Worm (Caenorhabditis elegans): ENCODE measurements around the gene nhr-134.

- TF ChIP-seq ama-1 (optimal IDR thresholded peaks at IDR 0.05) = no peak
- TF ChIP-seq mxl-2 (GFP tag; conservative IDR thresholded peaks at IDR 0.05) = no peak
- no peak for TF ChIP-seq unc-130 (GFP tag; optimal IDR thresholded peaks at IDR 0.05)
- TF ChIP-seq spr-3 (GFP tag; optimal IDR thresholded peaks at IDR 0.05) = no peak
- TF ChIP-seq unc-62 (GFP tag; optimal IDR thresholded peaks at IDR 0.05 in 1 of 2) = no peak
- TF ChIP-seq unc-62 (tag; optimal IDR thresholded peaks at IDR 0.05) = no peak
- no peak for TF ChIP-seq spr-1 (tag; optimal IDR thresholded peaks at IDR 0.05)
- TF ChIP-seq nhr-111 (GFP tag; optimal IDR thresholded peaks at IDR 0.05) = no peak
- TF ChIP-seq zag-1 (tag; optimal IDR thresholded peaks at IDR 0.05) = no peak
- no peak for TF ChIP-seq mep-1 (tag; optimal IDR thresholded peaks at IDR 0.05)
- TF ChIP-seq tra-1 (GFP tag; IDR thresholded peaks at IDR 0.05) = no peak
Measured at ce11 chrV:2228781-2229180, 2.2 kb upstream of the nhr-134 start, which contains the start of gene nhr-126.

Measured in whole organism, L4 larva.